Worm (Caenorhabditis elegans) whole organism, L1 larva: ENCODE results near the gene pst-2.

ENCODE experiments used
- C04F5.9 ChIP-seq: sonication (generic microtip); optimal IDR thresholded peaks from 2 replicates; lab custom pipeline; 2016; ENCODE audit warnings: missing genetic modification characterization, missing compliant biosample characterization
- aha-1 ChIP-seq: fragments of 150-350 bp; optimal IDR thresholded peaks from 2 replicates; lab custom pipeline; 2014; ENCODE audit warnings: missing biosample characterization, missing genetic modification characterization
- alr-1 ChIP-seq: fragments of 200-800 bp; sonication (Bioruptor generic); optimal IDR thresholded peaks from 2 replicates; lab custom pipeline; 2018; ENCODE audit warnings: borderline replicate concordance, mild to moderate bottlenecking, missing genetic modification characterization, missing compliant biosample characterization
- blmp-1 ChIP-seq: fragments of 150-350 bp; optimal IDR thresholded peaks from 2 replicates; lab custom pipeline; 2014; ENCODE audit warnings: missing biosample characterization, missing genetic modification characterization
- ceh-88 ChIP-seq: fragments of 200-800 bp; sonication (Bioruptor generic); IDR thresholded peaks from 2 replicates; pipeline ENCODE4 v1.3.6; 2022; ENCODE audit warnings: missing genetic modification characterization, missing compliant biosample characterization
- ces-1 ChIP-seq: fragments of 150-350 bp; optimal IDR thresholded peaks from 2 replicates; lab custom pipeline; 2014; ENCODE audit warnings: missing biosample characterization, missing genetic modification reagents, missing genetic modification characterization
- efl-3 ChIP-seq: fragments of 200-800 bp; sonication (Bioruptor generic); optimal IDR thresholded peaks from 2 replicates; lab custom pipeline; 2018; ENCODE audit warnings: mild to moderate bottlenecking, missing genetic modification characterization, missing compliant biosample characterization
- egl-13 ChIP-seq: sonication (generic microtip); optimal IDR thresholded peaks from 2 replicates; lab custom pipeline; 2016; ENCODE audit warnings: missing genotype, missing genetic modification reagents, missing genetic modification characterization, missing compliant biosample characterization
- egl-27 ChIP-seq, 2 experiments: fragments of 150-350 bp in 1 of 2; sonication (generic microtip); optimal IDR thresholded peaks; 3 replicates each; lab custom pipeline; 2017 to 2018; ENCODE audit warnings: missing biosample characterization in 2 of 2, missing genetic modification characterization in 2 of 2, missing genetic modification reagents in 2 of 2
- elt-2 ChIP-seq: sonication (generic microtip); optimal IDR thresholded peaks from 2 replicates; lab custom pipeline; 2016; ENCODE audit warnings: missing genetic modification characterization, mild to moderate bottlenecking, inconsistent platforms, missing compliant biosample characterization, missing genetic modification reagents
- fkh-10 ChIP-seq: sonication (generic microtip); optimal IDR thresholded peaks from 2 replicates; lab custom pipeline; 2017; ENCODE audit warnings: missing biosample characterization, missing genetic modification reagents, missing genetic modification characterization
- grh-1 ChIP-seq: fragments of 200-800 bp; sonication (Bioruptor generic); IDR thresholded peaks from 2 replicates; pipeline ENCODE4 v1.3.6; 2022; ENCODE audit warnings: missing genetic modification reagents, missing genetic modification characterization, missing compliant biosample characterization
- hlh-17 ChIP-seq: fragments of 200-800 bp; sonication (Bioruptor generic); optimal IDR thresholded peaks from 2 replicates; lab custom pipeline; 2018; ENCODE audit warnings: missing genetic modification characterization, mild to moderate bottlenecking, missing compliant biosample characterization, moderate library complexity, borderline replicate concordance
- hlh-4 ChIP-seq: sonication (generic microtip); optimal IDR thresholded peaks from 2 replicates; lab custom pipeline; 2016; ENCODE audit warnings: mild to moderate bottlenecking, missing genetic modification characterization, missing compliant biosample characterization
- irx-1 ChIP-seq: sonication (generic microtip); optimal IDR thresholded peaks from 2 replicates; lab custom pipeline; 2016; ENCODE audit warnings: missing genetic modification characterization, missing compliant biosample characterization
- isw-1 ChIP-seq: fragments of 200-800 bp; sonication (Bioruptor generic); IDR thresholded peaks from 2 replicates; pipeline ENCODE4 v1.3.6; 2022; ENCODE audit warnings: missing genetic modification characterization, missing compliant biosample characterization
- lin-14 ChIP-seq: fragments of 200-800 bp; sonication (Bioruptor generic); optimal IDR thresholded peaks from 2 replicates; lab custom pipeline; 2018; ENCODE audit warnings: mild to moderate bottlenecking, missing genetic modification characterization, moderate library complexity, missing compliant biosample characterization
- lin-35 ChIP-seq, 2 experiments: fragments of 150-350 bp; optimal IDR thresholded peaks; 2 replicates each; lab custom pipeline; 2014; ENCODE audit warnings: missing biosample characterization in 2 of 2, missing genetic modification characterization in 2 of 2, missing genetic modification reagents in 2 of 2
- lsy-2 ChIP-seq, 2 experiments: fragments of 150-350 bp; optimal IDR thresholded peaks; 2 replicates each; lab custom pipeline; 2014; ENCODE audit warnings: missing biosample characterization in 2 of 2, missing genetic modification characterization in 2 of 2
- mab-9 ChIP-seq: fragments of 200-800 bp; sonication (Bioruptor generic); IDR thresholded peaks from 2 replicates; pipeline ENCODE4 v1.3.6; 2022; ENCODE audit warnings: missing genetic modification reagents, missing genetic modification characterization, missing compliant biosample characterization
- mep-1 ChIP-seq: fragments of 150-350 bp; optimal IDR thresholded peaks from 2 replicates; lab custom pipeline; 2014; ENCODE audit warnings: missing biosample characterization, missing genetic modification characterization
- nhr-19 ChIP-seq: fragments of 200-800 bp; sonication (Bioruptor generic); conservative IDR thresholded peaks from 2 replicates; pipeline ENCODE4 v1.3.6; 2022; ENCODE audit warnings: missing genetic modification characterization, missing compliant biosample characterization
- nhr-47 ChIP-seq: sonication (generic microtip); optimal IDR thresholded peaks from 2 replicates; lab custom pipeline; 2016; ENCODE audit warnings: mild to moderate bottlenecking, missing genetic modification characterization, moderate library complexity, missing compliant biosample characterization
- nhr-71 ChIP-seq: sonication (generic microtip); optimal IDR thresholded peaks from 2 replicates; lab custom pipeline; 2016; ENCODE audit warnings: mild to moderate bottlenecking, missing genetic modification characterization, moderate library complexity, missing compliant biosample characterization
- nhr-76 ChIP-seq: sonication (generic microtip); optimal IDR thresholded peaks from 2 replicates; lab custom pipeline; 2017; ENCODE audit warnings: missing biosample characterization, missing genetic modification characterization
- nhr-77 ChIP-seq: fragments of 150-350 bp; optimal IDR thresholded peaks from 2 replicates; lab custom pipeline; 2014; ENCODE audit warnings: missing biosample characterization, missing genetic modification characterization
- nhr-85 ChIP-seq: sonication (generic microtip); peaks from one replicate; lab custom pipeline; 2016; ENCODE audit warnings: missing genetic modification characterization, inconsistent platforms, missing compliant biosample characterization
- rnt-1 ChIP-seq: sonication (generic microtip); optimal IDR thresholded peaks from 2 replicates; lab custom pipeline; 2016; ENCODE audit warnings: mild to moderate bottlenecking, missing genetic modification characterization, moderate library complexity, missing compliant biosample characterization
- snpc-4 ChIP-seq: fragments of 150-350 bp; optimal IDR thresholded peaks from 2 replicates; lab custom pipeline; 2014; ENCODE audit warnings: missing biosample characterization, missing genetic modification characterization
- sox-4 ChIP-seq: sonication (generic microtip); optimal IDR thresholded peaks from 2 replicates; lab custom pipeline; 2016; ENCODE audit warnings: missing genetic modification characterization, missing compliant biosample characterization
- sup-37 ChIP-seq: fragments of 200-800 bp; sonication (Bioruptor generic); optimal IDR thresholded peaks from 2 replicates; lab custom pipeline; 2018; ENCODE audit warnings: mild to moderate bottlenecking, missing genetic modification characterization, missing compliant biosample characterization
- swsn-7 ChIP-seq: sonication (generic microtip); optimal IDR thresholded peaks from 2 replicates; lab custom pipeline; 2016; ENCODE audit warnings: missing genetic modification characterization, missing compliant biosample characterization
- unc-98 ChIP-seq: fragments of 200-800 bp; sonication (Bioruptor generic); IDR thresholded peaks from 2 replicates; pipeline ENCODE4 v1.3.6; 2022; ENCODE audit warnings: missing genetic modification characterization, missing compliant biosample characterization
- xbp-1 ChIP-seq: sonication (generic microtip); optimal IDR thresholded peaks from 2 replicates; lab custom pipeline; 2016; ENCODE audit warnings: missing genetic modification characterization, missing compliant biosample characterization
- zag-1 ChIP-seq: fragments of 150-350 bp; optimal IDR thresholded peaks from 2 replicates; lab custom pipeline; 2014; ENCODE audit warnings: missing biosample characterization, missing genetic modification characterization
- zip-4 ChIP-seq: fragments of 200-800 bp; sonication (Bioruptor generic); optimal IDR thresholded peaks from 2 replicates; lab custom pipeline; 2018; ENCODE audit warnings: mild to moderate bottlenecking, missing genetic modification characterization, moderate library complexity, missing compliant biosample characterization
- ztf-4 ChIP-seq: fragments of 150-350 bp; optimal IDR thresholded peaks from 2 replicates; lab custom pipeline; 2014; ENCODE audit warnings: missing biosample characterization, missing genetic modification characterization

Gene pst-2

ce11 chrIII:5680141-5680540, at the start of gene pst-2:
Gene pst-2, plus strand, starts transcription at chrIII:5680433.
- peak; percentile 14 for TF ChIP-seq nhr-47 (tag; lab: Kevin White, UChicago)
- TF ChIP-seq lsy-2 (tag; optimal IDR thresholded peaks at IDR 0.05; lab: Kevin White, UChicago), result peak in 1 of 2 experiments; percentile 7
- no peak for TF ChIP-seq sox-4 (tag; lab: Kevin White, UChicago)
- TF ChIP-seq zag-1, result no peak
- TF ChIP-seq blmp-1, result peak; percentile 2

ce11 chrIII:5632426-5632976, 47.7 kb upstream of the pst-2 start:
- TF ChIP-seq fkh-10 (GFP tag; lab: Kevin White, UChicago), result peak; percentile 89
- TF ChIP-seq C04F5.9 (tag; lab: Kevin White, UChicago), result no peak
- TF ChIP-seq lin-14 (GFP tag; lab: Kevin White, UChicago), result peak; percentile 69
- no peak for TF ChIP-seq hlh-4 (tag; lab: Kevin White, UChicago)
- no peak for TF ChIP-seq egl-13
- TF ChIP-seq ces-1 (GFP tag; lab: Kevin White, UChicago), result peak; percentile 45
- TF ChIP-seq swsn-7, result no peak
- no peak for TF ChIP-seq zip-4 (GFP tag; lab: Kevin White, UChicago)
- TF ChIP-seq snpc-4 (tag; lab: Kevin White, UChicago), result peak; percentile 87
- no peak for TF ChIP-seq elt-2
- no peak for TF ChIP-seq ceh-88 (GFP tag; lab: Robert Waterston, UW)
- no peak for TF ChIP-seq ztf-4 (tag; lab: Kevin White, UChicago)
- no peak for TF ChIP-seq alr-1 (tag; lab: Kevin White, UChicago)
- TF ChIP-seq lsy-2 (tag; optimal IDR thresholded peaks at IDR 0.05; lab: Kevin White, UChicago), result no peak
- no peak for TF ChIP-seq unc-98 (GFP tag; lab: Robert Waterston, UW)
- no peak for TF ChIP-seq efl-3 (GFP tag; lab: Kevin White, UChicago)
- no peak for TF ChIP-seq nhr-85 (tag; lab: Kevin White, UChicago)
- TF ChIP-seq hlh-17 (GFP tag; lab: Kevin White, UChicago), result no peak

ce11 chrIII:5634509-5634908, 45.7 kb upstream of the pst-2 start:
- TF ChIP-seq xbp-1 (no peak), aha-1 (no peak), sup-37 (no peak), irx-1 (tag; lab: Kevin White, UChicago) (no peak), nhr-76 (tag; lab: Kevin White, UChicago) (no peak), egl-27 (tag; optimal IDR thresholded peaks at IDR 0.05; lab: Kevin White, UChicago) (no peak), lin-14 (GFP tag; lab: Kevin White, UChicago) (peak; percentile 48)

ce11 chrIII:5635179-5635578, 45.1 kb upstream of the pst-2 start, which contains the start of gene ckk-1:
Gene ckk-1, plus strand, starts transcription at chrIII:5635479.
- TF ChIP-seq mab-9 (no peak), mep-1 (tag; lab: Kevin White, UChicago) (no peak), lin-14 (GFP tag; lab: Kevin White, UChicago) (no peak), nhr-77 (tag; lab: Kevin White, UChicago) (no peak), lin-35 (GFP tag; optimal IDR thresholded peaks at IDR 0.05; lab: Kevin White, UChicago) (no peak), ztf-4 (tag; lab: Kevin White, UChicago) (no peak), unc-98 (GFP tag; lab: Robert Waterston, UW) (no peak), lsy-2 (tag; optimal IDR thresholded peaks at IDR 0.05; lab: Kevin White, UChicago) (no peak), snpc-4 (tag; lab: Kevin White, UChicago) (no peak)

ce11 chrIII:5637297-5637876, 42.8 kb upstream of the pst-2 start:
- TF ChIP-seq rnt-1 (tag; lab: Kevin White, UChicago) (peak; percentile 51), nhr-71 (tag; lab: Kevin White, UChicago) (peak; percentile 24), lin-14 (GFP tag; lab: Kevin White, UChicago) (peak; percentile 23), snpc-4 (tag; lab: Kevin White, UChicago) (peak; percentile 53), nhr-19 (GFP tag; lab: Robert Waterston, UW) (peak; percentile 90), unc-98 (GFP tag; lab: Robert Waterston, UW) (0 out of 2 replicates have a peak, but pooled peaks have one; percentile 31), isw-1 (GFP tag; lab: Robert Waterston, UW) (peak; percentile 30; the same call in 1 of the 2 replicates), grh-1 (GFP tag; lab: Robert Waterston, UW) (peak; percentile 81), ceh-88 (GFP tag; lab: Robert Waterston, UW) (peak; percentile 52; the same call in 1 of the 2 replicates), mab-9 (peak; percentile 72; the same call in 1 of the 2 replicates)
- TF ChIP-seq, all 84 proteins: peak for 10; not testable (repeated sequence) for 74
